Worm (Caenorhabditis elegans) whole organism, young adult: ENCODE measurements around the gene Y66D12A.3.

Source experiments
- K12H6.12 ChIP-seq: fragments of 200-800 bp; sonication (Bioruptor generic); optimal IDR thresholded peaks from 2 replicates; lab custom pipeline; 2018; ENCODE audit warnings: mild to moderate bottlenecking, missing genetic modification characterization, missing compliant biosample characterization
- T07F8.4 ChIP-seq: sonication (generic microtip); optimal IDR thresholded peaks from 2 replicates; lab custom pipeline; 2016; ENCODE audit warnings: mild to moderate bottlenecking, missing genetic modification characterization, moderate library complexity, missing compliant biosample characterization
- ama-1 ChIP-seq, 3 experiments: fragments of 150-350 bp in 1 of 3; sonication (generic microtip) in 2 of 3; optimal IDR thresholded peaks; 2 replicates each; lab custom pipeline; 2014 to 2018; ENCODE audit warnings: missing biosample characterization in 2 of 3, missing genetic modification characterization in 2 of 3, missing genetic modification reagents in 2 of 3
- ceh-91 ChIP-seq: fragments of 200-800 bp; sonication (Bioruptor generic); IDR thresholded peaks from 2 replicates; pipeline ENCODE4 v1.3.6; 2022; ENCODE audit warnings: missing genetic modification reagents, missing genetic modification characterization, missing compliant biosample characterization
- dpff-1 ChIP-seq: sonication (generic microtip); optimal IDR thresholded peaks from 2 replicates; lab custom pipeline; 2017; ENCODE audit warnings: mild to moderate bottlenecking, missing genetic modification characterization, missing compliant biosample characterization
- egrh-3 ChIP-seq: fragments of 200-800 bp; sonication (Bioruptor generic); IDR thresholded peaks from 2 replicates; pipeline ENCODE4 v1.3.6; 2022; ENCODE audit warnings: missing genetic modification reagents, missing genetic modification characterization, missing compliant biosample characterization
- ekl-4 ChIP-seq: fragments of 200-800 bp; sonication (Bioruptor generic); IDR thresholded peaks from 2 replicates; pipeline ENCODE4 v1.3.6; 2022; ENCODE audit warnings: missing genetic modification reagents, missing genetic modification characterization, missing compliant biosample characterization
- ets-4 ChIP-seq: fragments of 200-800 bp; sonication (Bioruptor generic); optimal IDR thresholded peaks from 2 replicates; lab custom pipeline; 2018; ENCODE audit warnings: mild to moderate bottlenecking, missing genetic modification characterization, missing compliant biosample characterization
- gei-17 ChIP-seq: fragments of 200-800 bp; sonication (Bioruptor generic); optimal IDR thresholded peaks from 2 replicates; lab custom pipeline; 2018; ENCODE audit warnings: mild to moderate bottlenecking, missing genetic modification characterization, missing compliant biosample characterization
- hmg-1.2 ChIP-seq: fragments of 200-800 bp; sonication (Bioruptor generic); IDR thresholded peaks from 2 replicates; pipeline ENCODE4 v1.3.6; 2022; ENCODE audit warnings: missing genetic modification reagents, missing genetic modification characterization, missing compliant biosample characterization
- mel-28 ChIP-seq: sonication (generic microtip); optimal IDR thresholded peaks from 2 replicates; lab custom pipeline; 2016; ENCODE audit warnings: borderline replicate concordance, mild to moderate bottlenecking, missing genetic modification characterization, missing compliant biosample characterization
- nfya-1 ChIP-seq: sonication (generic microtip); optimal IDR thresholded peaks from 2 replicates; lab custom pipeline; 2017; ENCODE audit warnings: antibody characterized with exemption, missing compliant biosample characterization, missing genetic modification characterization, borderline replicate concordance; ENCODE audit not compliant: insufficient read depth
- nhr-90 ChIP-seq: sonication (generic microtip); optimal IDR thresholded peaks from 2 replicates; lab custom pipeline; 2016; ENCODE audit warnings: missing genotype, mild to moderate bottlenecking, missing genetic modification characterization, missing compliant biosample characterization

DNA sequence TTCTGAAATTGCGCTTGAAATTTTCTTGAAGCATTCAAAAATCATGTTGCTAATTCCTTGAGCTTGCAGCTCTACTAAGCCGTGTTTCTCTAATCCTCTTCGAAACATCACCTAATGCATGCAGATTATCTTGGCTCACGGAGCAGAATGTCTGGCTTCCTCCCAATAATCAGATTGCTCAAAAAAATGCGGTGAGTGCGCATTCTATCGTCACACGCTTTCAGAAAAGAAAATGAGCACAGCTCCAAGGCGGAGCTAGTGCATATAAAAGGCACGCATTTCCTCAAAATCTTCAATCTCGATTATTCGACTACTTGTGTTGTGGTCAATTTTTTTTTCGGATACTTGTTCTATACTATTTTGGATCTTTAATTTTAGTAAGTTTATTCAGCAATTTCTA lies 52.3 kb downstream of the Y66D12A.3 start:
- TF ChIP-seq K12H6.12 (tag; lab: Kevin White, UChicago): no peak
- TF ChIP-seq dpff-1 (tag; lab: Kevin White, UChicago): no peak
- TF ChIP-seq mel-28: no peak
- TF ChIP-seq hmg-1.2: no peak
- no peak for TF ChIP-seq T07F8.4
- TF ChIP-seq nfya-1 (tag; lab: Kevin White, UChicago): no peak
- no peak for TF ChIP-seq egrh-3 (GFP tag; lab: Robert Waterston, UW)
- TF ChIP-seq ama-1 (optimal IDR thresholded peaks at IDR 0.05; lab: Kevin White, UChicago): no peak
- TF ChIP-seq ama-1 (GFP tag; optimal IDR thresholded peaks at IDR 0.05; lab: Kevin White, UChicago): no peak
- TF ChIP-seq ekl-4 (GFP tag; lab: Robert Waterston, UW): no peak
- TF ChIP-seq ceh-91: no peak
- no peak for TF ChIP-seq ets-4 (GFP tag; lab: Kevin White, UChicago)
- TF ChIP-seq nhr-90: no peak
- no peak for TF ChIP-seq gei-17 (GFP tag; lab: Kevin White, UChicago)
